Worm (Caenorhabditis elegans): ENCODE data around the gene nhr-13.

DNA sequence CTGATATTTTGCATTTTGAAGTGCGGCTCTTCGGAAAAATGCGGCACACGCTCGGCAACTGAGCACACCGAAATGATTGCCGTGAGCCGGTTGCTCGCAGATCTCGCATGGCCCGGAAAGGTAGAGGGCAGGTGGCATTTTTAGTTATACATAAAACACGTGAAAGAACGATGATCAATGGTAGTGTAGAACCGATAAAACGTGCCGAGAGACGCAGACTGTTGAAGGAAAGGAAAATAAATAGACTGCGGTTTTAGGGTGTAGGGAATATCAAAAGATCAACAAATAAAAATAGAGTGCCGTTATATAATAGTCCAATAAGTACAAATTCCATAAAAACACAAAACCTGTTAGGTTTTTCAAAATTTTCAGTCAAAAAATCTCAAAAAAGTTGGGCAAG is 19.7 kb downstream of the nhr-13 start, which contains the start of gene nhr-133:
- TF ChIP-seq nhr-12 (tag; optimal IDR thresholded peaks at IDR 0.05), result no peak
- TF ChIP-seq ceh-82 (tag; optimal IDR thresholded peaks at IDR 0.05), result no peak
- TF ChIP-seq unc-39 (tag; optimal IDR thresholded peaks at IDR 0.05), result no peak
- no peak for TF ChIP-seq zag-1 (tag; optimal IDR thresholded peaks at IDR 0.05)
- TF ChIP-seq lsy-2 (tag; optimal IDR thresholded peaks at IDR 0.05), result no peak
- TF ChIP-seq snpc-4 (tag; optimal IDR thresholded peaks at IDR 0.05), result no peak
